Fruit fly (Drosophila melanogaster): Measurements from ENCODE around the gene NetA.

- no peak for TF ChIP-seq yki (optimal IDR thresholded peaks at IDR 0.05)
- TF ChIP-seq Hr39 (optimal IDR thresholded peaks at IDR 0.05): no peak
- no peak for TF ChIP-seq Pdp1 (GFP tag; optimal IDR thresholded peaks at IDR 0.05)
- no peak for TF ChIP-seq NFAT (GFP tag; IDR thresholded peaks at IDR 0.05)
Observed at dm6 chrX:14621464-14621863, 32.3 kb downstream of the NetA start.
